Worm (Caenorhabditis elegans) whole organism, L1 larva: ENCODE results near the gene ceh-87.

ENCODE experiments used
- blmp-1 ChIP-seq: fragments of 150-350 bp; optimal IDR thresholded peaks from 2 replicates; lab custom pipeline; 2014; ENCODE audit warnings: missing biosample characterization, missing genetic modification characterization
- ceh-82 ChIP-seq, 3 experiments: fragments of 150-350 bp in 1 of 3; sonication (generic microtip) in 2 of 3; optimal IDR thresholded peaks; 2 replicates each; lab custom pipeline; 2014 to 2017; ENCODE audit warnings: missing biosample characterization in 3 of 3, missing genetic modification characterization in 3 of 3
- fkh-4 ChIP-seq: sonication (generic microtip); optimal IDR thresholded peaks from 2 replicates; lab custom pipeline; 2016; ENCODE audit warnings: missing compliant biosample characterization, missing genetic modification characterization, borderline replicate concordance
- hpl-2 ChIP-seq: fragments of 150-350 bp; optimal IDR thresholded peaks from 2 replicates; lab custom pipeline; 2014; ENCODE audit warnings: missing biosample characterization, missing genetic modification reagents, missing genetic modification characterization
- nhr-11 ChIP-seq: fragments of 150-350 bp; optimal IDR thresholded peaks from 2 replicates; lab custom pipeline; 2014; ENCODE audit warnings: missing biosample characterization, missing genetic modification characterization
- nhr-237 ChIP-seq: fragments of 150-350 bp; optimal IDR thresholded peaks from 2 replicates; lab custom pipeline; 2014; ENCODE audit warnings: missing biosample characterization, missing genetic modification characterization
- sptf-1 ChIP-seq: fragments of 150-350 bp; optimal IDR thresholded peaks from 2 replicates; lab custom pipeline; 2014; ENCODE audit warnings: missing biosample characterization, missing genetic modification characterization
- tbx-2 ChIP-seq: sonication (generic microtip); optimal IDR thresholded peaks from 2 replicates; lab custom pipeline; 2016; ENCODE audit warnings: missing genetic modification characterization, missing compliant biosample characterization
- ztf-11 ChIP-seq, 2 experiments: sonication (generic microtip); optimal IDR thresholded peaks; 2 replicates each; lab custom pipeline; 2016 to 2017; ENCODE audit warnings: missing genetic modification characterization in 2 of 2, missing biosample characterization in 1 of 2, missing compliant biosample characterization in 1 of 2

- TF ChIP-seq nhr-11 (tag; lab: Kevin White, UChicago) (no peak), fkh-4 (tag; lab: Kevin White, UChicago) (no peak), ceh-82 (tag; optimal IDR thresholded peaks at IDR 0.05; lab: Kevin White, UChicago) (no peak), sptf-1 (tag; lab: Kevin White, UChicago) (no peak), hpl-2 (GFP tag; lab: Kevin White, UChicago) (no peak), blmp-1 (tag; lab: Kevin White, UChicago) (no peak), ztf-11 (tag; optimal IDR thresholded peaks at IDR 0.05; lab: Kevin White, UChicago) (no peak), nhr-237 (tag; lab: Kevin White, UChicago) (no peak), tbx-2 (no peak)
These were observed 21.1 kb upstream of the ceh-87 start, which contains the start of gene srh-128 for ce11 chrII:2705200-2705599.
